Worm (Caenorhabditis elegans) whole organism, L3 larva: ENCODE results near the gene pmp-1.
A peak's percentile ranks its signal among the peaks of the same experiment; 100 is the strongest.

Experiments used
- R02D3.7 ChIP-seq: fragments of 150-350 bp; optimal IDR thresholded peaks from 2 replicates; lab custom pipeline; 2014; ENCODE audit warnings: missing biosample characterization, missing genetic modification characterization
- ZK546.5 ChIP-seq: sonication (generic microtip); optimal IDR thresholded peaks from 2 replicates; lab custom pipeline; 2017; ENCODE audit warnings: missing biosample characterization, missing genetic modification characterization
- aly-2 ChIP-seq: fragments of 150-350 bp; optimal IDR thresholded peaks from 2 replicates; lab custom pipeline; 2014; ENCODE audit warnings: missing biosample characterization, missing genetic modification characterization
- ama-1 ChIP-seq: fragments of 150-350 bp; optimal IDR thresholded peaks from 2 replicates; lab custom pipeline; 2018
- ceh-28 ChIP-seq: fragments of 150-350 bp; optimal IDR thresholded peaks from 2 replicates; lab custom pipeline; 2014; ENCODE audit warnings: missing biosample characterization, missing genetic modification reagents, missing genetic modification characterization
- ceh-82 ChIP-seq: fragments of 150-350 bp; optimal IDR thresholded peaks from 2 replicates; lab custom pipeline; 2014; ENCODE audit warnings: missing biosample characterization, missing genetic modification characterization
- daf-12 ChIP-seq: fragments of 150-350 bp; optimal IDR thresholded peaks from 2 replicates; lab custom pipeline; 2014; ENCODE audit warnings: missing biosample characterization, missing genetic modification reagents, missing genetic modification characterization
- egl-27 ChIP-seq: sonication (generic microtip); optimal IDR thresholded peaks from 4 replicates; lab custom pipeline; 2017; ENCODE audit warnings: missing biosample characterization, missing genetic modification reagents, missing genetic modification characterization
- egl-5 ChIP-seq: fragments of 150-350 bp; optimal IDR thresholded peaks from 2 replicates; lab custom pipeline; 2017; ENCODE audit warnings: missing biosample characterization, missing genetic modification reagents, missing genetic modification characterization, inconsistent platforms
- elt-2 ChIP-seq: sonication (generic microtip); optimal IDR thresholded peaks from 2 replicates; lab custom pipeline; 2016; ENCODE audit warnings: missing genetic modification reagents, mild to moderate bottlenecking, missing genetic modification characterization, missing compliant biosample characterization
- elt-3 ChIP-seq, 3 experiments: fragments of 150-350 bp in 1 of 3; sonication (generic microtip) in 2 of 3; optimal IDR thresholded peaks; 2 replicates in 2 of 3; 4 replicates in 1 of 3; lab custom pipeline; 2014 to 2017; ENCODE audit warnings: missing biosample characterization in 3 of 3, missing genetic modification characterization in 3 of 3
- fkh-10 ChIP-seq: sonication (generic microtip); optimal IDR thresholded peaks from 2 replicates; lab custom pipeline; 2017; ENCODE audit warnings: missing biosample characterization, missing genetic modification reagents, missing genetic modification characterization
- jun-1 ChIP-seq: fragments of 150-350 bp; optimal IDR thresholded peaks from 2 replicates; lab custom pipeline; 2014; ENCODE audit warnings: missing biosample characterization, missing genetic modification reagents, missing genetic modification characterization
- lin-39 ChIP-seq: fragments of 150-350 bp; optimal IDR thresholded peaks from 2 replicates; lab custom pipeline; 2018; ENCODE audit warnings: missing biosample characterization, missing genetic modification reagents, missing genetic modification characterization
- lsy-12 ChIP-seq: sonication (generic microtip); optimal IDR thresholded peaks from 2 replicates; lab custom pipeline; 2016; ENCODE audit warnings: mild to moderate bottlenecking, missing genetic modification characterization, missing compliant biosample characterization
- mdl-1 ChIP-seq: fragments of 150-350 bp; optimal IDR thresholded peaks from 2 replicates; lab custom pipeline; 2014; ENCODE audit warnings: missing biosample characterization, missing genetic modification characterization
- mml-1 ChIP-seq: fragments of 150-350 bp; sonication (generic microtip); optimal IDR thresholded peaks from 3 replicates; lab custom pipeline; 2014; ENCODE audit warnings: missing biosample characterization, missing genetic modification characterization
- nfya-1 ChIP-seq: sonication (generic microtip); optimal IDR thresholded peaks from 2 replicates; lab custom pipeline; 2017; ENCODE audit warnings: missing genetic modification characterization, mild to moderate bottlenecking, missing compliant biosample characterization, antibody characterized with exemption, moderate library complexity; ENCODE audit not compliant: insufficient read depth
- nhr-11 ChIP-seq: fragments of 150-350 bp; optimal IDR thresholded peaks from 2 replicates; lab custom pipeline; 2014; ENCODE audit warnings: missing biosample characterization, missing genetic modification characterization
- nhr-23 ChIP-seq: fragments of 150-350 bp; optimal IDR thresholded peaks from 2 replicates; lab custom pipeline; 2014; ENCODE audit warnings: missing biosample characterization, missing genetic modification reagents, missing genetic modification characterization
- nhr-237 ChIP-seq: fragments of 150-350 bp; optimal IDR thresholded peaks from 2 replicates; lab custom pipeline; 2014; ENCODE audit warnings: missing biosample characterization, missing genetic modification characterization
- nhr-25 ChIP-seq: sonication (generic microtip); optimal IDR thresholded peaks from 2 replicates; lab custom pipeline; 2017; ENCODE audit warnings: missing biosample characterization, missing genetic modification characterization
- nhr-28 ChIP-seq: fragments of 150-350 bp; optimal IDR thresholded peaks from 2 replicates; lab custom pipeline; 2014; ENCODE audit warnings: missing biosample characterization, missing genetic modification characterization
- nhr-43 ChIP-seq: sonication (generic microtip); optimal IDR thresholded peaks from 2 replicates; lab custom pipeline; 2016; ENCODE audit warnings: mild to moderate bottlenecking, missing genetic modification characterization, missing compliant biosample characterization; ENCODE audit not compliant: poor library complexity, severe bottlenecking
- pha-4 ChIP-seq: fragments of 150-350 bp; optimal IDR thresholded peaks from 2 replicates; lab custom pipeline; 2014; ENCODE audit warnings: missing biosample characterization, missing genetic modification reagents, missing genetic modification characterization
- pqm-1 ChIP-seq: fragments of 150-350 bp; optimal IDR thresholded peaks from 2 replicates; lab custom pipeline; 2017; ENCODE audit warnings: missing biosample characterization, missing genetic modification characterization, inconsistent platforms
- snpc-4 ChIP-seq: fragments of 150-350 bp; optimal IDR thresholded peaks from 2 replicates; lab custom pipeline; 2014; ENCODE audit warnings: missing biosample characterization, missing genetic modification characterization
- tbx-2 ChIP-seq: sonication (generic microtip); optimal IDR thresholded peaks from 2 replicates; lab custom pipeline; 2016; ENCODE audit warnings: mild to moderate bottlenecking, missing genetic modification characterization, missing compliant biosample characterization
- unc-62 ChIP-seq: fragments of 150-350 bp; sonication (generic microtip); optimal IDR thresholded peaks from 4 replicates; lab custom pipeline; 2014; ENCODE audit warnings: missing biosample characterization, missing genetic modification reagents, missing genetic modification characterization
- zag-1 ChIP-seq: fragments of 150-350 bp; optimal IDR thresholded peaks from 2 replicates; lab custom pipeline; 2014; ENCODE audit warnings: missing biosample characterization, missing genetic modification characterization
- ztf-4 ChIP-seq: fragments of 150-350 bp; optimal IDR thresholded peaks from 2 replicates; lab custom pipeline; 2014; ENCODE audit warnings: missing biosample characterization, missing genetic modification characterization

pmp-1 gene

DNA sequence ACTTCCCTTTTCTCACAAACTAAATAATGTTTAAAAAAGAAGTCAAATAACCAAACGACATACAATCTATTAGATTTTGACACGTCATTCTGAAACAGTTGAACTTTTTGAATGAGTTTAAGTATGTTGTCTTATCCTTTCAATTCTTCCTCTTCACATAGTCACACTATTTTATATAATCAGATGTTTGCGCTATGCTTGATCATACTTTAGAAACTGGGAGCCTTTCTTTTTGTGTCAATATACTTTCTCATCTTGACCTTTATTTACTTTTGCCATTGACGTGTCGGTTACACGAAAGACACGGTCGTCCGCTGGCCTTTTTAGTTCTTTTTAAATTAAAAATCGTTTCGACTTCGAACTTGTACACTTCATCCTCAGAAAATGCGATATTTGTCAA lies 31.6 kb downstream of the pmp-1 start, which contains the start of gene C04A2.15:
C04A2.15 (plus strand) TSS at position 299 of the 400 bp plus-strand sequence.
- peak; percentile 93 for TF ChIP-seq pha-4 (tag; lab: Kevin White, UChicago)
- no peak for TF ChIP-seq nhr-237 (tag; lab: Kevin White, UChicago)
- no peak for TF ChIP-seq nhr-43
- no peak for TF ChIP-seq nhr-23
- no peak for TF ChIP-seq ceh-28 (tag; lab: Kevin White, UChicago)
- TF ChIP-seq, all 47 proteins: peak for 1

- TF ChIP-seq snpc-4 (tag; lab: Kevin White, UChicago) (peak; percentile 7), tbx-2 (tag; lab: Kevin White, UChicago) (peak; percentile 42), ama-1 (lab: Kevin White, UChicago) (no peak), mml-1 (no peak), egl-5 (tag; lab: Kevin White, UChicago) (peak; percentile 38), elt-3 (tag; optimal IDR thresholded peaks at IDR 0.05; lab: Kevin White, UChicago) (peak; percentile 52 to 69 (median 56)), nfya-1 (tag; lab: Kevin White, UChicago) (peak; percentile 40), nhr-23 (peak; percentile 93), egl-27 (tag; lab: Kevin White, UChicago) (peak; percentile 94), ztf-4 (no peak), zag-1 (no peak), lin-39 (tag; lab: Kevin White, UChicago) (peak; percentile 27), lsy-12 (tag; lab: Kevin White, UChicago) (peak; percentile 28), jun-1 (peak; percentile 51), unc-62 (peak; percentile 86), nhr-43 (peak; percentile 97), nhr-25 (tag; lab: Kevin White, UChicago) (peak; percentile 85), R02D3.7 (tag; lab: Kevin White, UChicago) (peak; percentile 34), mdl-1 (tag; lab: Kevin White, UChicago) (peak; percentile 59)
Observed at ce11 chrII:6849308-6849707, 34.2 kb downstream of the pmp-1 start.

ce11 chrII:6847917-6848379 lies 35.6 kb downstream of the pmp-1 start, which contains the start of gene tbc-6:
Gene tbc-6, plus strand, starts transcription at chrII:6848124.
- TF ChIP-seq daf-12 (tag; lab: Kevin White, UChicago) (no peak), egl-27 (tag; lab: Kevin White, UChicago) (peak; percentile 61), aly-2 (tag; lab: Kevin White, UChicago) (peak; percentile 55), nfya-1 (tag; lab: Kevin White, UChicago) (peak; percentile 30), nhr-11 (tag; lab: Kevin White, UChicago) (no peak), nhr-43 (peak; percentile 81), elt-3 (tag; optimal IDR thresholded peaks at IDR 0.05; lab: Kevin White, UChicago) (peak in 2 of 3 experiments; percentile 7 to 33), nhr-23 (peak; percentile 84), pha-4 (tag; lab: Kevin White, UChicago) (peak; percentile 78), elt-2 (tag; lab: Kevin White, UChicago) (peak; percentile 53), ceh-28 (tag; lab: Kevin White, UChicago) (peak; percentile 34), R02D3.7 (tag; lab: Kevin White, UChicago) (peak; percentile 64), jun-1 (peak; percentile 90), pqm-1 (tag; lab: Kevin White, UChicago) (peak; percentile 27), nhr-25 (tag; lab: Kevin White, UChicago) (peak; percentile 66), lin-39 (tag; lab: Kevin White, UChicago) (no peak), fkh-10 (GFP tag; lab: Kevin White, UChicago) (no peak), mdl-1 (tag; lab: Kevin White, UChicago) (peak; percentile 22)
- TF ChIP-seq, all 47 proteins: peak for 14

DNA sequence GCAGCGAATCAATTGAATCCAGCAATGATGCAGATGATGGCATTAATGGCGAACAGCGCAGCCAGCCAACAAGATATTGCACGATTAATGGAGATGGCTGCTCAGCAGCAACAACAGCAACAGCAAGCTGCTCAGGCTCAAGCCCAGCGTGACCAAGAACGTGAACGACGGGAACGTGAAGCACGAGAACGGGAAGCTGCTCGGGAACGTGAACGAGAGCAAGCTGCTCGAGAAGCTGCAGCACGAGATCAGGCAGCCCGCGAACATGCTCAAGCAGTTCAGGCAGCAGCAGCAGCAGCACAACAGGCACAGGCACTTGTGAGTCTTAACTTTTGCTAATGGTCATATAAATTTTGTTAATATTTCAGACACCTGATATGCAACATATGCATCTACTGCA lies 36.8 kb downstream of the pmp-1 start:
- TF ChIP-seq zag-1 = no peak
- no peak for TF ChIP-seq nhr-237 (tag; lab: Kevin White, UChicago)
- no peak for TF ChIP-seq nhr-43
- no peak for TF ChIP-seq unc-62
- TF ChIP-seq daf-12 (tag; lab: Kevin White, UChicago) = no peak
- TF ChIP-seq pqm-1 (tag; lab: Kevin White, UChicago) = no peak
- no peak for TF ChIP-seq nfya-1 (tag; lab: Kevin White, UChicago)
- no peak for TF ChIP-seq elt-3 (tag; optimal IDR thresholded peaks at IDR 0.05; lab: Kevin White, UChicago)
- no peak for TF ChIP-seq fkh-10 (GFP tag; lab: Kevin White, UChicago)
- no peak for TF ChIP-seq nhr-25 (tag; lab: Kevin White, UChicago)
- no peak for TF ChIP-seq pha-4 (tag; lab: Kevin White, UChicago)
- no peak for TF ChIP-seq ceh-82 (tag; lab: Kevin White, UChicago)
- no peak for TF ChIP-seq aly-2 (tag; lab: Kevin White, UChicago)
- no peak for TF ChIP-seq lin-39 (tag; lab: Kevin White, UChicago)

- TF ChIP-seq ZK546.5 (tag; lab: Kevin White, UChicago) = no peak
- TF ChIP-seq nhr-28 (tag; lab: Kevin White, UChicago) = no peak
- no peak for TF ChIP-seq aly-2 (tag; lab: Kevin White, UChicago)
- TF ChIP-seq elt-2 (tag; lab: Kevin White, UChicago) = peak; percentile 39
Observed at ce11 chrII:6845006-6845459, 38.5 kb downstream of the pmp-1 start.
